Fruit fly (Drosophila melanogaster) whole organism, embryonic: ENCODE measurements around the gene CG5968.
A peak's percentile ranks its signal among the peaks of the same experiment; 100 is the strongest.

Experiments used
- CG10321 ChIP-seq: fragments of 200-800 bp; sonication (Bioruptor generic); IDR thresholded peaks from 2 replicates; pipeline ENCODE4 v1.3.6; 2022; ENCODE audit warnings: missing biosample characterization, missing genetic modification characterization
- CG10654 ChIP-seq: fragments of 200-800 bp; sonication (Bioruptor generic); optimal IDR thresholded peaks from 2 replicates; lab custom pipeline; 2016; ENCODE audit warnings: missing biosample characterization, missing genetic modification characterization
- CG11085 ChIP-seq: fragments of 200-800 bp; sonication (Bioruptor generic); IDR thresholded peaks from 2 replicates; pipeline ENCODE4 v1.3.6; 2022; ENCODE audit warnings: missing biosample characterization, missing genetic modification characterization
- CG11247 ChIP-seq: fragments of 200-800 bp; sonication (Bioruptor generic); IDR thresholded peaks from 2 replicates; pipeline ENCODE4 v1.3.6; 2022; ENCODE audit warnings: missing biosample characterization, missing genetic modification characterization
- CG1233 ChIP-seq: fragments of 200-800 bp; sonication (Bioruptor generic); optimal IDR thresholded peaks from 4 replicates; lab custom pipeline; 2018; ENCODE audit warnings: missing biosample characterization, mild to moderate bottlenecking, missing genetic modification characterization
- CG12659 ChIP-seq: fragments of 200-800 bp; sonication (Bioruptor generic); optimal IDR thresholded peaks from 3 replicates; lab custom pipeline; 2017; ENCODE audit warnings: mild to moderate bottlenecking, missing biosample characterization, missing genetic modification reagents, missing genetic modification characterization
- CG12942 ChIP-seq: fragments of 200-800 bp; sonication (Bioruptor generic); optimal IDR thresholded peaks from 3 replicates; lab custom pipeline; 2016; ENCODE audit warnings: missing biosample characterization, missing genetic modification characterization
- CG15011 ChIP-seq: fragments of 200-800 bp; sonication (Bioruptor generic); optimal IDR thresholded peaks from 3 replicates; lab custom pipeline; 2018; ENCODE audit warnings: missing biosample characterization, mild to moderate bottlenecking, missing genetic modification characterization
- CG15269 ChIP-seq: fragments of 200-800 bp; sonication (Bioruptor generic); optimal IDR thresholded peaks from 2 replicates; lab custom pipeline; 2018; ENCODE audit warnings: missing biosample characterization, mild to moderate bottlenecking, missing genetic modification characterization, moderate library complexity
- CG15479 ChIP-seq: fragments of 200-800 bp; sonication (Bioruptor generic); optimal IDR thresholded peaks from 3 replicates; lab custom pipeline; 2019; ENCODE audit warnings: missing biosample characterization, mild to moderate bottlenecking, missing genetic modification characterization, moderate library complexity
- CG17186 ChIP-seq: fragments of 200-800 bp; sonication (Bioruptor generic); optimal IDR thresholded peaks from 3 replicates; lab custom pipeline; 2017; ENCODE audit warnings: missing biosample characterization, missing genetic modification reagents, missing genetic modification characterization
- CG2199 ChIP-seq: fragments of 200-800 bp; sonication (Bioruptor generic); IDR thresholded peaks from 3 replicates; pipeline ENCODE4 v1.3.6; 2022; ENCODE audit warnings: missing biosample characterization, missing genetic modification characterization
- CG2678 ChIP-seq: fragments of 200-800 bp; sonication (Bioruptor generic); optimal IDR thresholded peaks from 3 replicates; lab custom pipeline; 2019; ENCODE audit warnings: missing biosample characterization, mild to moderate bottlenecking, missing genetic modification characterization, moderate library complexity
- CG31441 ChIP-seq: fragments of 200-800 bp; sonication (Bioruptor generic); IDR thresholded peaks from 2 replicates; pipeline ENCODE4 v1.3.6; 2022; ENCODE audit warnings: missing biosample characterization, missing genetic modification characterization
- CG32532 ChIP-seq: fragments of 200-800 bp; sonication (Bioruptor generic); IDR thresholded peaks from 2 replicates; pipeline ENCODE4 v1.3.6; 2022; ENCODE audit warnings: missing biosample characterization, missing genetic modification characterization
- CG4707 ChIP-seq: fragments of 200-800 bp; sonication (Bioruptor generic); optimal IDR thresholded peaks from 2 replicates; lab custom pipeline; 2018; ENCODE audit warnings: missing biosample characterization, mild to moderate bottlenecking, missing genetic modification characterization, moderate library complexity
- CG9215 ChIP-seq: fragments of 200-800 bp; sonication (Bioruptor generic); IDR thresholded peaks from 2 replicates; pipeline ENCODE4 v1.3.6; 2022; ENCODE audit warnings: missing biosample characterization, missing genetic modification characterization
- CG9817 ChIP-seq: fragments of 200-800 bp; sonication (Bioruptor generic); optimal IDR thresholded peaks from 2 replicates; lab custom pipeline; 2018; ENCODE audit warnings: missing biosample characterization, mild to moderate bottlenecking, missing genetic modification characterization, moderate library complexity
- CoRest ChIP-seq: fragments of 200-800 bp; sonication (Bioruptor generic); optimal IDR thresholded peaks from 3 replicates; lab custom pipeline; 2018; ENCODE audit warnings: missing biosample characterization, mild to moderate bottlenecking, missing genetic modification characterization, moderate library complexity
- Elba2 ChIP-seq: fragments of 200-800 bp; sonication (Bioruptor generic); optimal IDR thresholded peaks from 3 replicates; lab custom pipeline; 2016; ENCODE audit warnings: missing biosample characterization, missing genetic modification characterization
- Ets65A ChIP-seq: fragments of 200-800 bp; sonication (Bioruptor generic); peaks from one replicate; lab custom pipeline; 2016; ENCODE audit warnings: missing biosample characterization, missing genetic modification characterization
- H15 ChIP-seq: fragments of 200-800 bp; sonication (Bioruptor generic); IDR thresholded peaks from 3 replicates; pipeline ENCODE4 v1.3.6; 2022; ENCODE audit warnings: missing biosample characterization, missing genetic modification characterization
- HHEX ChIP-seq: fragments of 200-800 bp; sonication (Bioruptor generic); optimal IDR thresholded peaks from 3 replicates; lab custom pipeline; 2017; ENCODE audit warnings: missing biosample characterization, mild to moderate bottlenecking, missing genetic modification characterization, missing genetic modification reagents
- Hmr ChIP-seq: fragments of 200-800 bp; sonication (Bioruptor generic); optimal IDR thresholded peaks from 3 replicates; lab custom pipeline; 2017; ENCODE audit warnings: mild to moderate bottlenecking, missing biosample characterization, missing genetic modification reagents, missing genetic modification characterization
- Hr51 ChIP-seq, 2 experiments: fragments of 200-800 bp; sonication (Bioruptor generic); optimal IDR thresholded peaks; 2 replicates in 1 of 2; 3 replicates in 1 of 2; lab custom pipeline; 2016 to 2018; ENCODE audit warnings: missing biosample characterization in 2 of 2, missing genetic modification characterization in 2 of 2, mild to moderate bottlenecking in 1 of 2, moderate library complexity in 1 of 2
- Hsf ChIP-seq: fragments of 200-800 bp; sonication (Bioruptor generic); optimal IDR thresholded peaks from 3 replicates; lab custom pipeline; 2016; ENCODE audit warnings: missing biosample characterization, missing genetic modification characterization
- Lhr ChIP-seq: fragments of 200-800 bp; sonication (Bioruptor generic); optimal IDR thresholded peaks from 3 replicates; lab custom pipeline; 2017; ENCODE audit warnings: mild to moderate bottlenecking, missing biosample characterization, missing genetic modification reagents, missing genetic modification characterization
- Mrtf ChIP-seq: fragments of 200-800 bp; sonication (Bioruptor generic); IDR thresholded peaks from 3 replicates; pipeline ENCODE4 v1.3.6; 2022; ENCODE audit warnings: missing biosample characterization, missing genetic modification characterization
- Nf-YC ChIP-seq: fragments of 200-800 bp; optimal IDR thresholded peaks from 3 replicates; lab custom pipeline; 2019; ENCODE audit warnings: missing biosample characterization, mild to moderate bottlenecking, missing genetic modification characterization, moderate library complexity
- Opbp ChIP-seq: fragments of 200-800 bp; sonication (Bioruptor generic); IDR thresholded peaks from 3 replicates; pipeline ENCODE4 v1.3.6; 2022; ENCODE audit warnings: missing biosample characterization, missing genetic modification characterization; ENCODE audit not compliant: partially characterized antibody
- Trl ChIP-seq, 3 experiments: fragments of >200 bp in 2 of 3; fragments of 200-800 bp in 1 of 3; sonication (Bioruptor generic) in 1 of 3; optimal IDR thresholded peaks; 2 replicates in 1 of 3; 3 replicates in 2 of 3; lab custom pipeline; 2016 to 2017; ENCODE audit warnings: missing biosample characterization in 1 of 3, missing genetic modification characterization in 1 of 3
- amos ChIP-seq: fragments of 200-800 bp; sonication (Bioruptor generic); IDR thresholded peaks from 2 replicates; pipeline ENCODE4 v1.3.6; 2022; ENCODE audit warnings: missing biosample characterization, missing genetic modification characterization; ENCODE audit not compliant: partially characterized antibody
- bab2 ChIP-seq: fragments of 200-800 bp; sonication (Bioruptor generic); optimal IDR thresholded peaks from 2 replicates; lab custom pipeline; 2016; ENCODE audit warnings: missing biosample characterization, missing genetic modification characterization
- bcd ChIP-seq: fragments of 200-800 bp; sonication (Bioruptor generic); optimal IDR thresholded peaks from 2 replicates; lab custom pipeline; 2017; ENCODE audit warnings: missing biosample characterization, mild to moderate bottlenecking, missing genetic modification characterization
- chif ChIP-seq, 2 experiments: fragments of 200-800 bp; sonication (Bioruptor generic); optimal IDR thresholded peaks; 3 replicates each; lab custom pipeline; 2016; ENCODE audit warnings: missing biosample characterization in 2 of 2, missing genetic modification characterization in 2 of 2
- dysf ChIP-seq: fragments of 200-800 bp; sonication (Bioruptor generic); IDR thresholded peaks from 3 replicates; pipeline ENCODE4 v1.3.6; 2022; ENCODE audit warnings: missing biosample characterization, missing genetic modification characterization
- fd102C ChIP-seq: fragments of 200-800 bp; sonication (Bioruptor generic); optimal IDR thresholded peaks from 2 replicates; lab custom pipeline; 2018; ENCODE audit warnings: missing biosample characterization, mild to moderate bottlenecking, missing genetic modification characterization, moderate library complexity
- grau ChIP-seq: fragments of 200-800 bp; optimal IDR thresholded peaks from 3 replicates; lab custom pipeline; 2019; ENCODE audit warnings: missing biosample characterization, mild to moderate bottlenecking, missing genetic modification characterization, moderate library complexity
- ind ChIP-seq: fragments of 200-800 bp; sonication (Bioruptor generic); optimal IDR thresholded peaks from 3 replicates; lab custom pipeline; 2016; ENCODE audit warnings: missing biosample characterization, missing genetic modification characterization
- lola ChIP-seq, 3 experiments: fragments of >200 bp in 2 of 3; fragments of 200-800 bp in 1 of 3; sonication (Bioruptor generic) in 1 of 3; optimal IDR thresholded peaks; 2 replicates each; lab custom pipeline; 2017 to 2019; ENCODE audit warnings: missing biosample characterization in 3 of 3, missing genetic modification characterization in 3 of 3, mild to moderate bottlenecking in 1 of 3, moderate library complexity in 1 of 3
- nom ChIP-seq: fragments of 200-800 bp; sonication (Bioruptor generic); optimal IDR thresholded peaks from 2 replicates; lab custom pipeline; 2017; ENCODE audit warnings: missing biosample characterization, missing genetic modification characterization, mild to moderate bottlenecking, moderate library complexity, missing genetic modification reagents
- otp ChIP-seq: fragments of 200-800 bp; sonication (Bioruptor generic); IDR thresholded peaks from 3 replicates; pipeline ENCODE4, ENCODE4 v1.3.6; 2022; ENCODE audit warnings: missing biosample characterization, missing genetic modification characterization
- phol ChIP-seq: fragments of 200-800 bp; sonication (Bioruptor generic); optimal IDR thresholded peaks from 3 replicates; lab custom pipeline; 2018; ENCODE audit warnings: missing biosample characterization, mild to moderate bottlenecking, missing genetic modification characterization, moderate library complexity
- sim ChIP-seq: fragments of 200-800 bp; sonication (Bioruptor generic); IDR thresholded peaks from 2 replicates; pipeline ENCODE4 v1.3.6; 2022; ENCODE audit warnings: missing biosample characterization, missing genetic modification characterization
- sug ChIP-seq: fragments of 200-800 bp; optimal IDR thresholded peaks from 2 replicates; lab custom pipeline; 2019; ENCODE audit warnings: missing biosample characterization, mild to moderate bottlenecking, missing genetic modification characterization, moderate library complexity
- ttk ChIP-seq: fragments of 200-800 bp; sonication (Bioruptor generic); IDR thresholded peaks from 2 replicates; pipeline ENCODE4 v2.1.2; 2022; ENCODE audit warnings: missing biosample characterization, missing genetic modification characterization
- twi ChIP-seq: fragments of 200-800 bp; optimal IDR thresholded peaks from 2 replicates; lab custom pipeline; 2019; ENCODE audit warnings: missing biosample characterization, mild to moderate bottlenecking, missing genetic modification characterization, moderate library complexity

The CG5968 gene

dm6 chr2L:16519582-16520474 is 29.9 kb downstream of the CG5968 start (continued):
- TF ChIP-seq CG11247 (GFP tag; lab: Robert Waterston, UW) (no peak), ind (peak; percentile 43), phol (tag; lab: Kevin White, UChicago) (peak; percentile 49), Hr51 (GFP tag; optimal IDR thresholded peaks at IDR 0.05; lab: Kevin White, UChicago) (peak in 1 of 2 experiments; percentile 18), CG12659 (GFP tag; lab: Kevin White, UChicago) (peak; percentile 28), Hmr (peak; percentile 43), CG15011 (peak; percentile 33), CG15479 (no peak), lola (GFP tag; optimal IDR thresholded peaks at IDR 0.05; lab: Kevin White, UChicago) (peak in 1 of 3 experiments; percentile 34), nom (GFP tag; lab: Kevin White, UChicago) (peak; percentile 24), grau (tag; lab: Kevin White, UChicago) (peak; percentile 50), chif (GFP tag; optimal IDR thresholded peaks at IDR 0.05; lab: Kevin White, UChicago) (no peak), CG12942 (GFP tag; lab: Kevin White, UChicago) (peak; percentile 20), Lhr (GFP tag; lab: Kevin White, UChicago) (peak; percentile 5), Elba2 (no peak), dysf (GFP tag; lab: Robert Waterston, UW) (0 out of 3 replicates have a peak, but pooled peaks have one; percentile 44), CG11085 (GFP tag; lab: Robert Waterston, UW) (no peak), otp (GFP tag; lab: Robert Waterston, UW) (peak; percentile 64; the same call in 1 of the 3 replicates), bab2 (GFP tag; lab: Kevin White, UChicago) (peak; percentile 27), ttk (peak; percentile 42; the same call in 1 of the 2 replicates), CG17186 (GFP tag; lab: Kevin White, UChicago) (no peak), CG31441 (GFP tag; lab: Robert Waterston, UW) (peak; percentile 47; the same call in 1 of the 2 replicates), twi (no peak), bcd (GFP tag; lab: Kevin White, UChicago) (peak; percentile 35), CG32532 (GFP tag; lab: Robert Waterston, UW) (peak; percentile 50), fd102C (GFP tag; lab: Kevin White, UChicago) (no peak), CG9817 (no peak), amos (no peak), H15 (GFP tag; lab: Robert Waterston, UW) (0 out of 3 replicates have a peak, but pooled peaks have one; percentile 31), Nf-YC (tag; lab: Kevin White, UChicago) (peak; percentile 51), CoRest (tag; lab: Kevin White, UChicago) (no peak), CG2199 (GFP tag; lab: Robert Waterston, UW) (peak; percentile 81; the same call in 2 of the 3 replicates), HHEX (peak; percentile 11), CG15269 (tag; lab: Kevin White, UChicago) (peak; percentile 42), Opbp (GFP tag; lab: Robert Waterston, UW) (no peak), sug (tag; lab: Kevin White, UChicago) (peak; percentile 10), Trl (optimal IDR thresholded peaks at IDR 0.05; lab: Kevin White, UChicago) (peak; percentile 93 to 96), Trl (GFP tag; optimal IDR thresholded peaks at IDR 0.05; lab: Kevin White, UChicago) (no peak), CG4707 (GFP tag; lab: Kevin White, UChicago) (peak; percentile 29), CG2678 (tag; lab: Kevin White, UChicago) (peak; percentile 57), Mrtf (GFP tag; lab: Robert Waterston, UW) (no peak), CG1233 (GFP tag; lab: Kevin White, UChicago) (peak; percentile 22), sim (GFP tag; lab: Robert Waterston, UW) (0 out of 2 replicates have a peak, but pooled peaks have one; percentile 16), Ets65A (GFP tag; lab: Kevin White, UChicago) (no peak), Hsf (GFP tag; lab: Kevin White, UChicago) (no peak), CG10654 (GFP tag; lab: Kevin White, UChicago) (peak; percentile 6), CG9215 (GFP tag; lab: Robert Waterston, UW) (peak; percentile 29; the same call in 1 of the 2 replicates), CG10321 (GFP tag; lab: Robert Waterston, UW) (no peak)
